Fruit fly (Drosophila melanogaster): ENCODE measurements around the gene Or22a.

Or22a gene

dm6 chr2L:1491791-1492345, 28.4 kb upstream of the Or22a start, which contains the start of gene CG31928 (continued):
- TF ChIP-seq Sox100B (GFP tag; optimal IDR thresholded peaks at IDR 0.05) (no peak), CG15696 (tag; optimal IDR thresholded peaks at IDR 0.05) (peak; percentile 26), Fer2 (tag; optimal IDR thresholded peaks at IDR 0.05) (no peak), psq (GFP tag; optimal IDR thresholded peaks at IDR 0.05) (no peak), chif (GFP tag; optimal IDR thresholded peaks at IDR 0.05) (peak in 1 of 2 experiments; percentile 46), CG17829 (tag; optimal IDR thresholded peaks at IDR 0.05) (no peak), cato (GFP tag; optimal IDR thresholded peaks at IDR 0.05; ENCODE audit: borderline replicate concordance) (peak; percentile 12), vvl (GFP tag; IDR thresholded peaks at IDR 0.05) (0 out of 2 replicates have a peak, but pooled peaks have one; percentile 20), CG1832 (GFP tag; optimal IDR thresholded peaks at IDR 0.05) (no peak), NC2α (GFP tag; optimal IDR thresholded peaks at IDR 0.05) (no peak), Dref (GFP tag; IDR thresholded peaks at IDR 0.05) (no peak), Dfd (GFP tag; optimal IDR thresholded peaks at IDR 0.05) (no peak), HLH3B (GFP tag; IDR thresholded peaks at IDR 0.05) (no peak), Oaz (GFP tag; IDR thresholded peaks at IDR 0.05) (no peak), crol (GFP tag; IDR thresholded peaks at IDR 0.05) (no peak), CG1233 (GFP tag; optimal IDR thresholded peaks at IDR 0.05) (no peak), sens (GFP tag) (peak; percentile 60), CG8478 (optimal IDR thresholded peaks at IDR 0.05) (no peak), dmrt11E (tag; optimal IDR thresholded peaks at IDR 0.05) (no peak), CG32532 (GFP tag; IDR thresholded peaks at IDR 0.05) (peak; percentile 45; the same call in 1 of the 2 replicates), vnd (GFP tag; IDR thresholded peaks at IDR 0.05; ENCODE audit: partially characterized antibody) (no peak), Opbp (GFP tag; IDR thresholded peaks at IDR 0.05; ENCODE audit: partially characterized antibody) (peak; percentile 48; the same call in 1 of the 3 replicates), tll (GFP tag; optimal IDR thresholded peaks at IDR 0.05) (no peak), kay (GFP tag; optimal IDR thresholded peaks at IDR 0.05) (no peak), CG10267 (tag; optimal IDR thresholded peaks at IDR 0.05) (peak; percentile 32), CG16813 (GFP tag; IDR thresholded peaks at IDR 0.05; ENCODE audit: partially characterized antibody) (peak; percentile 44; the same call in 2 of the 3 replicates), Awh (GFP tag; IDR thresholded peaks at IDR 0.05) (no peak), CG4424 (GFP tag; optimal IDR thresholded peaks at IDR 0.05) (no peak), Hmr (GFP tag; optimal IDR thresholded peaks at IDR 0.05) (peak; percentile 13), emc (GFP tag; optimal IDR thresholded peaks at IDR 0.05) (no peak), pho (GFP tag; optimal IDR thresholded peaks at IDR 0.05) (no peak), C15 (GFP tag; IDR thresholded peaks at IDR 0.05) (no peak), CG4707 (GFP tag; optimal IDR thresholded peaks at IDR 0.05) (no peak), CG12391 (tag; optimal IDR thresholded peaks at IDR 0.05) (peak; percentile 18), z (GFP tag; IDR thresholded peaks at IDR 0.05) (no peak), E2f2 (GFP tag; IDR thresholded peaks at IDR 0.05) (peak; percentile 85), ken (GFP tag; IDR thresholded peaks at IDR 0.05) (peak; percentile 17; the same call in 1 of the 3 replicates), CG10274 (GFP tag; optimal IDR thresholded peaks at IDR 0.05) (no peak), CG13775 (GFP tag; optimal IDR thresholded peaks at IDR 0.05) (no peak), HLHmδ (GFP tag; optimal IDR thresholded peaks at IDR 0.05) (no peak), CG34422 (GFP tag; IDR thresholded peaks at IDR 0.05) (no peak), Mrtf (GFP tag; IDR thresholded peaks at IDR 0.05) (no peak), CG6272 (GFP tag; IDR thresholded peaks at IDR 0.05) (0 out of 2 replicates have a peak, but pooled peaks have one; percentile 8), B-H1 (GFP tag; IDR thresholded peaks at IDR 0.05) (no peak), Hand (GFP tag; optimal IDR thresholded peaks at IDR 0.05) (no peak), CG15269 (tag; optimal IDR thresholded peaks at IDR 0.05) (no peak), tgo (GFP tag; IDR thresholded peaks at IDR 0.05) (no peak), ato (GFP tag; IDR thresholded peaks at IDR 0.05; ENCODE audit: partially characterized antibody) (no peak), Atf-2 (GFP tag; optimal IDR thresholded peaks at IDR 0.05) (no peak), CG31365 (tag; optimal IDR thresholded peaks at IDR 0.05) (no peak), Bdp1 (GFP tag; optimal IDR thresholded peaks at IDR 0.05) (no peak)
